Worm (Caenorhabditis elegans): ENCODE results near the gene pbs-3.

pbs-3 gene

ce11 chrII:4966576-4966975, 11.3 kb upstream of the pbs-3 start:
- TF ChIP-seq ztf-23 (GFP tag; IDR thresholded peaks at IDR 0.05) (no peak), med-1 (GFP tag; optimal IDR thresholded peaks at IDR 0.05; ENCODE audit: insufficient read depth) (no peak)

- TF ChIP-seq med-1 (GFP tag; optimal IDR thresholded peaks at IDR 0.05; ENCODE audit: insufficient read depth) (no peak), cog-1 (tag; optimal IDR thresholded peaks at IDR 0.05) (no peak), klf-2 (GFP tag; conservative IDR thresholded peaks at IDR 0.05) (no peak), ref-1 (GFP tag; conservative IDR thresholded peaks at IDR 0.05) (no peak), ztf-29 (GFP tag; IDR thresholded peaks at IDR 0.05) (no peak), T22C8.4 (GFP tag; IDR thresholded peaks at IDR 0.05) (no peak), tab-1 (GFP tag; IDR thresholded peaks at IDR 0.05) (no peak), ztf-23 (GFP tag; IDR thresholded peaks at IDR 0.05) (no peak), flt-1 (GFP tag; IDR thresholded peaks at IDR 0.05) (no peak)
Measured at ce11 chrII:4960690-4961089, 5.5 kb upstream of the pbs-3 start.

DNA sequence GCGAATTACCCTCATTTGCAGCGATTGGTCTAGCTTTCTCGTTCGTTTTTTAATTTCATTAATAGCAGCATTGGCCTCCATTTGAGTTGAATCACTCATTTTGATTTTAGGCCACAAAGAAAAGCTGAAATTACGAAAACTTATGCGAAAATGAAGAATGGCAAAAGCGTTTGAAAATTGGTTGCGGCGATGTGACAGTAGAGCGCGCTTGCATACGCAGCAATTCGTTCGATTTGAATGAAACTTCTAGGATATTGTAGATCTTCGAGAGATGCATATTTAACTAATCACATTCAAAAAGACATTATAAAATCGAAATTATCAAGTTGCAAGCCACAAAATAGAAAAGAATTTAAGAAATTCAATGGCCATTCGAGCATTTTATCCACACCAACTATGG, 4.5 kb upstream of the pbs-3 start, which contains the start of gene ulp-2:
Gene ulp-2, minus strand, starts transcription at position 158 of the 400 bp plus-strand sequence.
- TF ChIP-seq flt-1 (GFP tag; IDR thresholded peaks at IDR 0.05) (no peak), ztf-23 (GFP tag; IDR thresholded peaks at IDR 0.05) (0 out of 2 replicates have a peak, but pooled peaks have one; percentile 19)

- TF ChIP-seq cog-1 (tag; optimal IDR thresholded peaks at IDR 0.05), result no peak
- no peak for TF ChIP-seq ztf-29 (GFP tag; IDR thresholded peaks at IDR 0.05)
- no peak for TF ChIP-seq med-1 (GFP tag; optimal IDR thresholded peaks at IDR 0.05; ENCODE audit: insufficient read depth)
- TF ChIP-seq ztf-23 (GFP tag; IDR thresholded peaks at IDR 0.05), result no peak
- no peak for TF ChIP-seq T22C8.4 (GFP tag; IDR thresholded peaks at IDR 0.05)
- no peak for TF ChIP-seq ref-1 (GFP tag; conservative IDR thresholded peaks at IDR 0.05)
Measured at ce11 chrII:4954099-4954959, 898 bp downstream of the pbs-3 start.

- TF ChIP-seq ztf-29 (GFP tag; IDR thresholded peaks at IDR 0.05) (no peak), flt-1 (GFP tag; IDR thresholded peaks at IDR 0.05) (no peak), tab-1 (GFP tag; IDR thresholded peaks at IDR 0.05) (no peak), cog-1 (tag; optimal IDR thresholded peaks at IDR 0.05) (no peak), ref-1 (GFP tag; conservative IDR thresholded peaks at IDR 0.05) (no peak), ztf-23 (GFP tag; IDR thresholded peaks at IDR 0.05) (no peak), med-1 (GFP tag; optimal IDR thresholded peaks at IDR 0.05; ENCODE audit: insufficient read depth) (no peak)
Measured at ce11 chrII:4953289-4953688, 1.9 kb downstream of the pbs-3 start, which contains the start of gene ndx-3. TSS of gene ndx-3 (plus strand) at chrII:4953589.

- TF ChIP-seq med-1 (GFP tag; optimal IDR thresholded peaks at IDR 0.05; ENCODE audit: insufficient read depth) (no peak), ztf-23 (GFP tag; IDR thresholded peaks at IDR 0.05) (no peak), cog-1 (tag; optimal IDR thresholded peaks at IDR 0.05) (no peak), klf-2 (GFP tag; conservative IDR thresholded peaks at IDR 0.05) (no peak), flt-1 (GFP tag; IDR thresholded peaks at IDR 0.05) (no peak)
Measured at ce11 chrII:4949380-4949950, 5.8 kb downstream of the pbs-3 start, which contains the start of the genes try-1 and zyg-12. TSS of gene try-1 (minus strand) at chrII:4949527. TSS of gene zyg-12 (plus strand) at chrII:4949900.

DNA sequence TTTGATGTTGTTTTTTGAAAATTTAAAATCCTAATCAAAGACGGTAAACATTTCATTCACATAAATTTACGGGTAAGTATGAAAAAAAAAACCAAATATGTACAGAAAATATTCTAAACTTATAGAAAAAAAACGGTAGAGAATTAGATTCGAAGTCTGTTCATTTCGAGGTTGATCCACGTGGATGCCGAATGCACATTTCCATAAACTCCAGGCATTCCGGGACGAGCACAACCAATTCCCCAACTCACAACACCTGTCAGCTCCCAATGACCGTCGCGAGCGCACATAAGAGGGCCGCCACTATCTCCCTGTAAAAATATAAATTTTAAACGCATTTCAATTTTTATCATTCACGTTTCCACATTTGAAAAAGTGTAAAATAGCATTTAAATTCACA, 7.1 kb downstream of the pbs-3 start:
- TF ChIP-seq ztf-23 (GFP tag; IDR thresholded peaks at IDR 0.05) (0 out of 2 replicates have a peak, but pooled peaks have one; percentile 15), klf-2 (GFP tag; conservative IDR thresholded peaks at IDR 0.05) (no peak)

- TF ChIP-seq ref-1 (GFP tag; conservative IDR thresholded peaks at IDR 0.05), result no peak
- TF ChIP-seq ztf-29 (GFP tag; IDR thresholded peaks at IDR 0.05), result no peak
- TF ChIP-seq med-1 (GFP tag; optimal IDR thresholded peaks at IDR 0.05; ENCODE audit: insufficient read depth), result no peak
- TF ChIP-seq ztf-23 (GFP tag; IDR thresholded peaks at IDR 0.05), result no peak
- no peak for TF ChIP-seq T22C8.4 (GFP tag; IDR thresholded peaks at IDR 0.05)
- no peak for TF ChIP-seq tab-1 (GFP tag; IDR thresholded peaks at IDR 0.05)
- no peak for TF ChIP-seq cog-1 (tag; optimal IDR thresholded peaks at IDR 0.05)
- no peak for TF ChIP-seq klf-2 (GFP tag; conservative IDR thresholded peaks at IDR 0.05)
- no peak for TF ChIP-seq flt-1 (GFP tag; IDR thresholded peaks at IDR 0.05)
Measured at ce11 chrII:4946775-4947174, 8.5 kb downstream of the pbs-3 start.

- TF ChIP-seq tab-1 (GFP tag; IDR thresholded peaks at IDR 0.05) (no peak), T22C8.4 (GFP tag; IDR thresholded peaks at IDR 0.05) (no peak), med-1 (GFP tag; optimal IDR thresholded peaks at IDR 0.05; ENCODE audit: insufficient read depth) (no peak), cog-1 (tag; optimal IDR thresholded peaks at IDR 0.05) (no peak), flt-1 (GFP tag; IDR thresholded peaks at IDR 0.05) (no peak), klf-2 (GFP tag; conservative IDR thresholded peaks at IDR 0.05) (no peak), ref-1 (GFP tag; conservative IDR thresholded peaks at IDR 0.05) (no peak), ztf-23 (GFP tag; IDR thresholded peaks at IDR 0.05) (no peak), ztf-29 (GFP tag; IDR thresholded peaks at IDR 0.05) (no peak)
Measured at ce11 chrII:4945695-4946094, 9.5 kb downstream of the pbs-3 start, which contains the start of the genes gldi-11 and ZK546.2. TSS of gene gldi-11 (minus strand) at chrII:4945789. TSS of gene ZK546.2 (plus strand) at chrII:4946027.

ce11 chrII:4943849-4944248, 11.4 kb downstream of the pbs-3 start, which contains the start of gene mdt-4:
TSS of gene mdt-4 (minus strand) at chrII:4943949.
- TF ChIP-seq ztf-29 (GFP tag; IDR thresholded peaks at IDR 0.05) (no peak), T22C8.4 (GFP tag; IDR thresholded peaks at IDR 0.05) (no peak), cog-1 (tag; optimal IDR thresholded peaks at IDR 0.05) (no peak), tab-1 (GFP tag; IDR thresholded peaks at IDR 0.05) (no peak), flt-1 (GFP tag; IDR thresholded peaks at IDR 0.05) (no peak), ref-1 (GFP tag; conservative IDR thresholded peaks at IDR 0.05) (no peak), med-1 (GFP tag; optimal IDR thresholded peaks at IDR 0.05; ENCODE audit: insufficient read depth) (no peak)

All from whole organism, midembryonic.